Fruit fly (Drosophila melanogaster) whole organism, embryonic: ENCODE measurements around the gene CG8907.
"Not testable (repeated sequence)": the region's sequence is repeated elsewhere in the genome, so short reads cannot be mapped to it uniquely, and the experiment has no call there.

ENCODE experiments used
- Blimp-1 ChIP-seq: fragments of 200-800 bp; sonication (Bioruptor generic); optimal IDR thresholded peaks from 3 replicates; lab custom pipeline; 2018; ENCODE audit warnings: missing biosample characterization, missing genetic modification characterization, mild to moderate bottlenecking, moderate library complexity, missing genetic modification reagents
- CG10209 ChIP-seq: fragments of 200-800 bp; sonication (Bioruptor generic); optimal IDR thresholded peaks from 3 replicates; lab custom pipeline; 2017; ENCODE audit warnings: missing biosample characterization, mild to moderate bottlenecking, missing genetic modification characterization, missing genetic modification reagents
- CG12071 ChIP-seq: fragments of 200-800 bp; sonication (Bioruptor generic); optimal IDR thresholded peaks from 3 replicates; lab custom pipeline; 2018; ENCODE audit warnings: missing biosample characterization, mild to moderate bottlenecking, missing genetic modification characterization
- CG12219 ChIP-seq: fragments of 200-800 bp; sonication (Bioruptor generic); optimal IDR thresholded peaks from 3 replicates; lab custom pipeline; 2018; ENCODE audit warnings: missing biosample characterization, mild to moderate bottlenecking, missing genetic modification characterization
- CG14441 ChIP-seq: fragments of 200-800 bp; sonication (Bioruptor generic); IDR thresholded peaks from 2 replicates; pipeline ENCODE4 v1.3.6; 2022; ENCODE audit warnings: missing biosample characterization, missing genetic modification characterization
- CG2712 ChIP-seq: fragments of 200-800 bp; optimal IDR thresholded peaks from 3 replicates; lab custom pipeline; 2019; ENCODE audit warnings: missing biosample characterization, mild to moderate bottlenecking, missing genetic modification characterization, moderate library complexity
- CG3281 ChIP-seq: fragments of 200-800 bp; sonication (Bioruptor generic); optimal IDR thresholded peaks from 3 replicates; lab custom pipeline; 2017; ENCODE audit warnings: missing biosample characterization, mild to moderate bottlenecking, missing genetic modification characterization
- CG34422 ChIP-seq: fragments of 200-800 bp; sonication (Bioruptor generic); IDR thresholded peaks from 3 replicates; pipeline ENCODE4 v1.3.6; 2022; ENCODE audit warnings: missing biosample characterization, missing genetic modification characterization
- CG6654 ChIP-seq: fragments of 200-800 bp; sonication (Bioruptor generic); optimal IDR thresholded peaks from 2 replicates; lab custom pipeline; 2017; ENCODE audit warnings: missing biosample characterization, mild to moderate bottlenecking, missing genetic modification characterization
- CG7271 ChIP-seq: fragments of 200-800 bp; sonication (Bioruptor generic); optimal IDR thresholded peaks from 2 replicates; lab custom pipeline; 2018; ENCODE audit warnings: missing biosample characterization, mild to moderate bottlenecking, missing genetic modification characterization, moderate library complexity
- CG8281 ChIP-seq: fragments of 200-800 bp; sonication (Bioruptor generic); optimal IDR thresholded peaks from 2 replicates; lab custom pipeline; 2018; ENCODE audit warnings: missing biosample characterization, mild to moderate bottlenecking, missing genetic modification characterization, moderate library complexity
- CG8290 ChIP-seq, 3 experiments: fragments of 200-800 bp; sonication (Bioruptor generic); optimal IDR thresholded peaks; 2 replicates each; lab custom pipeline; 2016 to 2019; ENCODE audit warnings: missing biosample characterization in 3 of 3, missing genetic modification characterization in 3 of 3, mild to moderate bottlenecking in 2 of 3, moderate library complexity in 1 of 3
- CG8924 ChIP-seq: fragments of 200-800 bp; optimal IDR thresholded peaks from 3 replicates; lab custom pipeline; 2019; ENCODE audit warnings: missing biosample characterization, mild to moderate bottlenecking, missing genetic modification characterization, moderate library complexity
- CG8944 ChIP-seq: fragments of 200-800 bp; sonication (Bioruptor generic); optimal IDR thresholded peaks from 3 replicates; lab custom pipeline; 2016; ENCODE audit warnings: missing biosample characterization, missing genetic modification characterization
- Camta ChIP-seq: fragments of 200-800 bp; sonication (Bioruptor generic); optimal IDR thresholded peaks from 2 replicates; lab custom pipeline; 2016; ENCODE audit warnings: missing biosample characterization, missing genetic modification characterization
- CrebB ChIP-seq: fragments of 200-800 bp; sonication (Bioruptor generic); optimal IDR thresholded peaks from 3 replicates; lab custom pipeline; 2018; ENCODE audit warnings: missing biosample characterization, mild to moderate bottlenecking, missing genetic modification characterization
- Ets65A ChIP-seq: fragments of 200-800 bp; sonication (Bioruptor generic); peaks from one replicate; lab custom pipeline; 2016; ENCODE audit warnings: missing biosample characterization, missing genetic modification characterization
- H15 ChIP-seq: fragments of 200-800 bp; sonication (Bioruptor generic); IDR thresholded peaks from 3 replicates; pipeline ENCODE4 v1.3.6; 2022; ENCODE audit warnings: missing biosample characterization, missing genetic modification characterization
- HLH3B ChIP-seq: fragments of 200-800 bp; sonication (Bioruptor generic); IDR thresholded peaks from 2 replicates; pipeline ENCODE4 v1.3.6; 2022; ENCODE audit warnings: missing biosample characterization, missing genetic modification characterization
- HmgD ChIP-seq: fragments of 200-800 bp; sonication (Bioruptor generic); optimal IDR thresholded peaks from 3 replicates; lab custom pipeline; 2016; ENCODE audit warnings: missing biosample characterization, missing genetic modification characterization
- MESR4 ChIP-seq: fragments of 200-800 bp; sonication (Bioruptor generic); optimal IDR thresholded peaks from 2 replicates; lab custom pipeline; 2018; ENCODE audit warnings: missing biosample characterization, mild to moderate bottlenecking, missing genetic modification characterization, moderate library complexity
- MTF-1 ChIP-seq: fragments of 200-800 bp; sonication (Bioruptor generic); optimal IDR thresholded peaks from 2 replicates; lab custom pipeline; 2018; ENCODE audit warnings: missing biosample characterization, mild to moderate bottlenecking, missing genetic modification characterization, borderline replicate concordance
- NK7.1 ChIP-seq: fragments of 200-800 bp; sonication (Bioruptor generic); optimal IDR thresholded peaks from 3 replicates; lab custom pipeline; 2016; ENCODE audit warnings: missing biosample characterization, missing genetic modification characterization
- Oaz ChIP-seq: fragments of 200-800 bp; sonication (Bioruptor generic); IDR thresholded peaks from 2 replicates; pipeline ENCODE4 v1.3.6; 2022; ENCODE audit warnings: missing biosample characterization, missing genetic modification characterization
- Poxn ChIP-seq: fragments of 200-800 bp; sonication (Bioruptor generic); IDR thresholded peaks from 2 replicates; pipeline ENCODE4 v1.3.6; 2022; ENCODE audit warnings: missing biosample characterization, missing genetic modification characterization
- Side ChIP-seq: fragments of 200-800 bp; sonication (Bioruptor generic); optimal IDR thresholded peaks from 2 replicates; lab custom pipeline; 2016; ENCODE audit warnings: missing biosample characterization, missing genetic modification characterization
- abd-A ChIP-seq: fragments of 200-800 bp; sonication (Bioruptor generic); optimal IDR thresholded peaks from 3 replicates; lab custom pipeline; 2019; ENCODE audit warnings: missing biosample characterization, mild to moderate bottlenecking, missing genetic modification characterization, moderate library complexity
- ac ChIP-seq: fragments of 200-800 bp; sonication (Bioruptor generic); optimal IDR thresholded peaks from 3 replicates; lab custom pipeline; 2017; ENCODE audit warnings: missing biosample characterization, mild to moderate bottlenecking, missing genetic modification characterization
- aop ChIP-seq: fragments of 200-800 bp; sonication (Bioruptor generic); IDR thresholded peaks from 2 replicates; pipeline ENCODE4 v1.3.6; 2022; ENCODE audit warnings: missing biosample characterization, missing genetic modification characterization
- bigmax ChIP-seq: fragments of 200-800 bp; sonication (Bioruptor generic); optimal IDR thresholded peaks from 2 replicates; lab custom pipeline; 2018; ENCODE audit warnings: missing biosample characterization, mild to moderate bottlenecking, missing genetic modification characterization
- br ChIP-seq: fragments of >200 bp; optimal IDR thresholded peaks from 2 replicates; lab custom pipeline; 2017
- cato ChIP-seq: fragments of 200-800 bp; sonication (Bioruptor generic); optimal IDR thresholded peaks from 2 replicates; lab custom pipeline; 2016; ENCODE audit warnings: missing biosample characterization, missing genetic modification characterization, borderline replicate concordance
- caup ChIP-seq: fragments of 200-800 bp; sonication (Bioruptor generic); optimal IDR thresholded peaks from 3 replicates; lab custom pipeline; 2017; ENCODE audit warnings: missing biosample characterization, mild to moderate bottlenecking, missing genetic modification characterization, moderate library complexity; ENCODE audit not compliant: severe bottlenecking
- chn ChIP-seq: fragments of 200-800 bp; sonication (Bioruptor generic); optimal IDR thresholded peaks from 2 replicates; lab custom pipeline; 2016; ENCODE audit warnings: missing biosample characterization, missing genetic modification characterization
- da ChIP-seq: fragments of 200-800 bp; sonication (Bioruptor generic); optimal IDR thresholded peaks from 2 replicates; lab custom pipeline; 2016; ENCODE audit warnings: missing biosample characterization, missing genetic modification characterization
- ewg ChIP-seq: fragments of 200-800 bp; sonication (Bioruptor generic); optimal IDR thresholded peaks from 3 replicates; lab custom pipeline; 2017; ENCODE audit warnings: mild to moderate bottlenecking, missing biosample characterization, missing genetic modification reagents, missing genetic modification characterization
- eyg ChIP-seq: fragments of 200-800 bp; sonication (Bioruptor generic); optimal IDR thresholded peaks from 3 replicates; lab custom pipeline; 2016; ENCODE audit warnings: missing biosample characterization, missing genetic modification characterization
- gfzf ChIP-seq: fragments of 200-800 bp; sonication (Bioruptor generic); optimal IDR thresholded peaks from 2 replicates; lab custom pipeline; 2016; ENCODE audit warnings: missing biosample characterization, mild to moderate bottlenecking, missing genetic modification characterization, moderate library complexity
- inv ChIP-seq: fragments of 200-800 bp; sonication (Bioruptor generic); IDR thresholded peaks from 2 replicates; pipeline ENCODE4 v1.3.6; 2022; ENCODE audit warnings: missing biosample characterization, missing genetic modification characterization; ENCODE audit not compliant: partially characterized antibody
- lab ChIP-seq: fragments of 200-800 bp; sonication (Bioruptor generic); optimal IDR thresholded peaks from 3 replicates; lab custom pipeline; 2017; ENCODE audit warnings: missing biosample characterization, missing genetic modification characterization, mild to moderate bottlenecking, moderate library complexity, missing genetic modification reagents
- luna ChIP-seq: fragments of 200-800 bp; sonication (Bioruptor generic); optimal IDR thresholded peaks from 2 replicates; lab custom pipeline; 2016; ENCODE audit warnings: missing biosample characterization, missing genetic modification characterization
- pros ChIP-seq: fragments of 200-800 bp; sonication (Bioruptor generic); optimal IDR thresholded peaks from 3 replicates; lab custom pipeline; 2019; ENCODE audit warnings: missing biosample characterization, mild to moderate bottlenecking, missing genetic modification characterization, moderate library complexity
- ranshi ChIP-seq: fragments of 200-800 bp; sonication (Bioruptor generic); IDR thresholded peaks from 2 replicates; pipeline ENCODE4 v1.3.6; 2022; ENCODE audit warnings: missing biosample characterization, missing genetic modification characterization
- rib ChIP-seq: fragments of 200-800 bp; sonication (Bioruptor generic); IDR thresholded peaks from 2 replicates; pipeline ENCODE4 v1.3.6; 2022; ENCODE audit warnings: missing biosample characterization, missing genetic modification characterization
- sc ChIP-seq, 3 experiments: fragments of >200 bp in 2 of 3; fragments of 200-800 bp in 1 of 3; sonication (Bioruptor generic) in 1 of 3; optimal IDR thresholded peaks; 2 replicates in 2 of 3; 3 replicates in 1 of 3; lab custom pipeline; 2017; ENCODE audit warnings: mild to moderate bottlenecking in 1 of 3, missing biosample characterization in 1 of 3, missing genetic modification characterization in 1 of 3, missing genetic modification reagents in 1 of 3
- seq ChIP-seq: fragments of 200-800 bp; sonication (Bioruptor generic); IDR thresholded peaks from 2 replicates; pipeline ENCODE4 v1.3.6; 2022; ENCODE audit warnings: missing biosample characterization, missing genetic modification characterization
- tna ChIP-seq: fragments of 200-800 bp; sonication (Bioruptor generic); IDR thresholded peaks from 2 replicates; pipeline ENCODE4 v1.3.6; 2022; ENCODE audit warnings: missing biosample characterization, missing genetic modification characterization; ENCODE audit not compliant: partially characterized antibody
- trem ChIP-seq: fragments of 200-800 bp; optimal IDR thresholded peaks from 3 replicates; lab custom pipeline; 2019; ENCODE audit warnings: missing biosample characterization, mild to moderate bottlenecking, missing genetic modification characterization, moderate library complexity

The CG8907 gene

DNA sequence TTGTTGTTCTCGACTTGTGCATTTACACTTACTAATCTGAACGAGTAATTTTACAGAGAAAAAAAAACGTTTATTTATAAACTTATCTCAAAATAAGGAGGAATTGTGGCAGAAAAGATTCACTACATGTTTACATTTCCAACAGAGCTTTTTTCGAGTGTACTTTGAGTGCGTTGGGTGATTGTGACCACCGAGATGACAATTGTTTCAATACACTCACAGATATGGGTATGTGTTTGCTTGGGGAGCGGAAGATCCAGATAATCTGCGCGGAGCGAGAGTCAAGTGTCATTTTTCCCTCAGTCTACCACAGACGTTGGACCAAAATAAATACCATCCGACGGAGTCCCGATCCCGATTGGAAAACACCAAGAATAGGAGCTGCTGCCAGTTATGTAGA, 19.6 kb upstream of the CG8907 start, which contains the start of gene MESK4:
TSS of gene MESK4 (plus strand) at position 301 of the 400 bp plus-strand sequence.
- TF ChIP-seq Camta (GFP tag; lab: Kevin White, UChicago); CG12071 (GFP tag; lab: Kevin White, UChicago); CG14441 (GFP tag; lab: Robert Waterston, UW): not testable (repeated sequence)
- TF ChIP-seq, all 482 proteins: peak for 0; not testable (repeated sequence) for 482

DNA sequence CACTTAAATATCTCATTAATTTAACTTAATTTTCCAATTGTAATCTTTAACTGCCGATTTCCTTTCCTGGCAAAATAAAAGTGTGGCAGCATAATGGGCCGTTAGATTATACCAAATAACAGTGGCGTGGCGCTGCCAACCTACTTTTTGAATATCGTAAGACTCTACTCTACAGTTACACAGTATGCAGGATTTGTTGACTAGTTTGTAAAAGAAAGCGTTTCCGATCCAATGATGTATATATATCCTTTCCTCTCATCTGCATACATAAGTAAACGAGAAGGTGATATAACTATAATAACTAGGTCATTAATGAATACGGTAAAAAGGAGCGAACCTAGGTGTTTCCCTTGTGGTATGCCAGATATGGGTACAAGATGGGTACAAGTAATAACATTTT, 16.3 kb upstream of the CG8907 start, which contains the start of gene EMC2B:
TSS of gene EMC2B (minus strand) at position 98 of the 400 bp plus-strand sequence.
- TF ChIP-seq MESR4 (peak; percentile 53), eyg (GFP tag; lab: Kevin White, UChicago) (peak; percentile 75), Blimp-1 (no peak), chn (GFP tag; lab: Kevin White, UChicago) (no peak), ewg (GFP tag; lab: Kevin White, UChicago) (no peak), CG34422 (no peak), tna (GFP tag; lab: Robert Waterston, UW) (no peak), rib (GFP tag; lab: Robert Waterston, UW) (no peak), Poxn (no peak), caup (GFP tag; lab: Kevin White, UChicago) (no peak), CG6654 (GFP tag; lab: Kevin White, UChicago) (no peak), inv (no peak), CG8924 (tag; lab: Kevin White, UChicago) (peak; percentile 30), ranshi (no peak), br (no peak), NK7.1 (GFP tag; lab: Kevin White, UChicago) (peak; percentile 42), CG2712 (tag; lab: Kevin White, UChicago) (peak; percentile 38), Oaz (GFP tag; lab: Robert Waterston, UW) (no peak), CG7271 (tag; lab: Kevin White, UChicago) (no peak), H15 (no peak), luna (no peak), CG10209 (no peak), abd-A (tag; lab: Kevin White, UChicago) (no peak), CG8281 (no peak), MTF-1 (no peak), lab (GFP tag; lab: Kevin White, UChicago) (peak; percentile 31), da (no peak), CG8290 (GFP tag; optimal IDR thresholded peaks at IDR 0.05; lab: Kevin White, UChicago) (peak; percentile 27), CG8290 (tag; optimal IDR thresholded peaks at IDR 0.05; lab: Kevin White, UChicago) (peak in 1 of 2 experiments; percentile 67), sc (optimal IDR thresholded peaks at IDR 0.05; lab: Kevin White, UChicago) (no peak), sc (GFP tag; optimal IDR thresholded peaks at IDR 0.05; lab: Kevin White, UChicago) (no peak), CrebB (tag; lab: Kevin White, UChicago) (no peak), CG12219 (GFP tag; lab: Kevin White, UChicago) (no peak), HLH3B (GFP tag; lab: Robert Waterston, UW) (no peak), cato (GFP tag; lab: Kevin White, UChicago) (no peak), HmgD (GFP tag; lab: Kevin White, UChicago) (no peak), seq (no peak), aop (no peak), ac (GFP tag; lab: Kevin White, UChicago) (no peak), CG3281 (GFP tag; lab: Kevin White, UChicago) (peak; percentile 45), bigmax (GFP tag; lab: Kevin White, UChicago) (no peak), CG8944 (peak; percentile 1), gfzf (peak; percentile 87), Side (GFP tag; lab: Kevin White, UChicago) (peak; percentile 45), pros (no peak), Ets65A (GFP tag; lab: Kevin White, UChicago) (peak; percentile 94), trem (tag; lab: Kevin White, UChicago) (peak; percentile 99)
